Comparison of ENCODE assay signal across 1 fruit fly cellular context in the genomic region with DNA sequence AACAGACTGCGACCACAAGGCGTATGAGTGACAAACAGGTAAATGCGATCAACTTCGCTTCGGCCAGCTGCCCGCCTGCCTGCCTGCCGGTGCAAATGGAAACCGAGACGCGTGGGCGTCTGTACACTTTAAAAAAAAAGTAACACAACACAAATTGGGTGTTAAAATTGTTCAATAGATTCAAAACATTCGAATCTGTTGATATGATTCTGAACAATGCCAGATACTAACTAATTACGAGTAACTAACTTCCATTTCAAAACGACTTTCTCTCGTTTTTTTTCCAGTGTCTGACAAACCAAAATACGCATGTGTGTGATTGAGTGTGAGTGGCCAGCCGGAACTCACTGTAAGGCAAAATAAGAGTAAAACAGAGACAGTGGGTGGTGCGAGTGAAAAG.
TF ChIP-seq lines count a peak whose summit lies in the region.

No protein-coding gene starts in this region.

TF ChIP-seq in whole organism, embryonic, 481 proteins besides CTCF, POLR2A, EP300 and RAD21 (continued from another document and continues in another):
- peak; percentile 61 for TF ChIP-seq CG4404 (GFP tag; IDR thresholded peaks at IDR 0.05; lab: Robert Waterston, UW)
- TF ChIP-seq p53 (GFP tag; optimal IDR thresholded peaks at IDR 0.05; lab: Kevin White, UChicago), result peak; percentile 64
- no peak for TF ChIP-seq cad (GFP tag; optimal IDR thresholded peaks at IDR 0.05; lab: Kevin White, UChicago)
- peak; percentile 95 for TF ChIP-seq CG13624 (GFP tag; optimal IDR thresholded peaks at IDR 0.05; lab: Kevin White, UChicago)
- TF ChIP-seq BEAF-32 (GFP tag; optimal IDR thresholded peaks at IDR 0.05; lab: Kevin White, UChicago), result no peak
- TF ChIP-seq Rfx (GFP tag; IDR thresholded peaks at IDR 0.05; lab: Robert Waterston, UW), result peak; percentile 96
- TF ChIP-seq pros (GFP tag; optimal IDR thresholded peaks at IDR 0.05; lab: Kevin White, UChicago), result no peak
- TF ChIP-seq sens-2 (GFP tag; IDR thresholded peaks at IDR 0.05; lab: Robert Waterston, UW), result peak; percentile 86
- TF ChIP-seq cas (GFP tag; IDR thresholded peaks at IDR 0.05; lab: Robert Waterston, UW), result peak; percentile 64
- peak; percentile 92 for TF ChIP-seq Fer3 (tag; optimal IDR thresholded peaks at IDR 0.05; lab: Kevin White, UChicago)
- peak; percentile 81 for TF ChIP-seq ara (GFP tag; IDR thresholded peaks at IDR 0.05; lab: Robert Waterston, UW)
- no peak for TF ChIP-seq CG9797 (GFP tag; optimal IDR thresholded peaks at IDR 0.05; lab: Kevin White, UChicago)
- peak; percentile 92 for TF ChIP-seq ems (GFP tag; optimal IDR thresholded peaks at IDR 0.05; lab: Kevin White, UChicago)
- no peak for TF ChIP-seq Deaf1 (tag; optimal IDR thresholded peaks at IDR 0.05; lab: Kevin White, UChicago)
- peak; percentile 64 for TF ChIP-seq Sry-δ (GFP tag; optimal IDR thresholded peaks at IDR 0.05; lab: Kevin White, UChicago)
- TF ChIP-seq slbo (GFP tag; IDR thresholded peaks at IDR 0.05; lab: Robert Waterston, UW), result peak; percentile 91
- TF ChIP-seq Neu2 (GFP tag; optimal IDR thresholded peaks at IDR 0.05; lab: Kevin White, UChicago; ENCODE audit: borderline replicate concordance), result peak; percentile 38
- TF ChIP-seq CG11504 (tag; optimal IDR thresholded peaks at IDR 0.05; lab: Kevin White, UChicago), result peak; percentile 93
- peak; percentile 77 for TF ChIP-seq CG12391 (tag; optimal IDR thresholded peaks at IDR 0.05; lab: Kevin White, UChicago)
- TF ChIP-seq CG4730 (GFP tag; IDR thresholded peaks at IDR 0.05; lab: Robert Waterston, UW), result peak; percentile 87
- TF ChIP-seq CG4617 (GFP tag; optimal IDR thresholded peaks at IDR 0.05; lab: Kevin White, UChicago; ENCODE audit: borderline replicate concordance), result peak; percentile 45
- peak; percentile 75 for TF ChIP-seq fu2 (GFP tag; optimal IDR thresholded peaks at IDR 0.05; lab: Kevin White, UChicago)
- peak; percentile 90 for TF ChIP-seq ci (GFP tag; IDR thresholded peaks at IDR 0.05; lab: Robert Waterston, UW)
- no peak for TF ChIP-seq zen2 (GFP tag; IDR thresholded peaks at IDR 0.05; lab: Robert Waterston, UW; ENCODE audit: partially characterized antibody)
- no peak for TF ChIP-seq CG13287 (GFP tag; IDR thresholded peaks at IDR 0.05; lab: Robert Waterston, UW; ENCODE audit: partially characterized antibody)
- no peak for TF ChIP-seq oc (tag; optimal IDR thresholded peaks at IDR 0.05; lab: Kevin White, UChicago)
- peak; percentile 92 for TF ChIP-seq CG11456 (GFP tag; IDR thresholded peaks at IDR 0.05; lab: Robert Waterston, UW)
- peak; percentile 58 for TF ChIP-seq Mes4 (GFP tag; optimal IDR thresholded peaks at IDR 0.05; lab: Kevin White, UChicago)
- no peak for TF ChIP-seq Blimp-1 (GFP tag; optimal IDR thresholded peaks at IDR 0.05; lab: Kevin White, UChicago)
- TF ChIP-seq CG31365 (tag; optimal IDR thresholded peaks at IDR 0.05; lab: Kevin White, UChicago), result peak; percentile 82
- TF ChIP-seq CG16813 (GFP tag; IDR thresholded peaks at IDR 0.05; lab: Robert Waterston, UW; ENCODE audit: partially characterized antibody), result no peak
- peak; percentile 36 for TF ChIP-seq psq (GFP tag; optimal IDR thresholded peaks at IDR 0.05; lab: Kevin White, UChicago)
- peak; percentile 81 for TF ChIP-seq ap (GFP tag; IDR thresholded peaks at IDR 0.05; lab: Robert Waterston, UW)
- TF ChIP-seq Meics (GFP tag; optimal IDR thresholded peaks at IDR 0.05; lab: Kevin White, UChicago), result peak; percentile 92
- TF ChIP-seq Lim3 (GFP tag; IDR thresholded peaks at IDR 0.05; lab: Robert Waterston, UW), result peak; percentile 56; the same call in 1 of the 2 replicates
- peak; percentile 87 for TF ChIP-seq CG9727 (GFP tag; optimal IDR thresholded peaks at IDR 0.05; lab: Kevin White, UChicago)
- TF ChIP-seq CG2875 (GFP tag; optimal IDR thresholded peaks at IDR 0.05; lab: Kevin White, UChicago), result peak; percentile 48
- TF ChIP-seq salm (tag; optimal IDR thresholded peaks at IDR 0.05; lab: Kevin White, UChicago), result peak; percentile 25
- TF ChIP-seq CG8281 (tag; optimal IDR thresholded peaks at IDR 0.05; lab: Kevin White, UChicago), result peak; percentile 71
- TF ChIP-seq Trl (optimal IDR thresholded peaks at IDR 0.05; lab: Kevin White, UChicago), result no peak
- TF ChIP-seq Trl (GFP tag; optimal IDR thresholded peaks at IDR 0.05; lab: Kevin White, UChicago), result peak; percentile 82
- peak; percentile 77; the same call in 2 of the 3 replicates for TF ChIP-seq CG7357 (GFP tag; IDR thresholded peaks at IDR 0.05; lab: Robert Waterston, UW)
- TF ChIP-seq CG18764 (GFP tag; optimal IDR thresholded peaks at IDR 0.05; lab: Kevin White, UChicago), result peak; percentile 80
- TF ChIP-seq sc (optimal IDR thresholded peaks at IDR 0.05; lab: Kevin White, UChicago), result no peak
- TF ChIP-seq sc (GFP tag; optimal IDR thresholded peaks at IDR 0.05; lab: Kevin White, UChicago), result no peak
- peak; percentile 79 for TF ChIP-seq MBD-R2 (GFP tag; IDR thresholded peaks at IDR 0.05; lab: Robert Waterston, UW)
- TF ChIP-seq bbx (GFP tag; IDR thresholded peaks at IDR 0.05; lab: Robert Waterston, UW; ENCODE audit: partially characterized antibody), result no peak
- no peak for TF ChIP-seq YL-1 (GFP tag; optimal IDR thresholded peaks at IDR 0.05; lab: Kevin White, UChicago)
- TF ChIP-seq tna (GFP tag; IDR thresholded peaks at IDR 0.05; lab: Robert Waterston, UW; ENCODE audit: partially characterized antibody), result no peak
- peak; percentile 34 for TF ChIP-seq CG18011 (GFP tag; optimal IDR thresholded peaks at IDR 0.05; lab: Kevin White, UChicago)
- TF ChIP-seq CG10543 (GFP tag; optimal IDR thresholded peaks at IDR 0.05; lab: Kevin White, UChicago), result peak; percentile 79
- peak; percentile 94 for TF ChIP-seq CG32532 (GFP tag; IDR thresholded peaks at IDR 0.05; lab: Robert Waterston, UW)
- peak; percentile 70 for TF ChIP-seq Hr3 (GFP tag; optimal IDR thresholded peaks at IDR 0.05; lab: Kevin White, UChicago)
- TF ChIP-seq ham (GFP tag; IDR thresholded peaks at IDR 0.05; lab: Robert Waterston, UW), result no peak
- TF ChIP-seq CG4707 (GFP tag; optimal IDR thresholded peaks at IDR 0.05; lab: Kevin White, UChicago), result peak; percentile 0
- TF ChIP-seq CG3847 (GFP tag; IDR thresholded peaks at IDR 0.05; lab: Robert Waterston, UW), result peak; percentile 82
- TF ChIP-seq Dfd (GFP tag; optimal IDR thresholded peaks at IDR 0.05; lab: Kevin White, UChicago), result no peak
- TF ChIP-seq da (GFP tag; optimal IDR thresholded peaks at IDR 0.05; lab: Kevin White, UChicago), result peak; percentile 63
- TF ChIP-seq CG7271 (tag; optimal IDR thresholded peaks at IDR 0.05; lab: Kevin White, UChicago), result peak; percentile 12
- TF ChIP-seq vnd (GFP tag; IDR thresholded peaks at IDR 0.05; lab: Robert Waterston, UW; ENCODE audit: partially characterized antibody), result no peak
- TF ChIP-seq CG1647 (GFP tag; optimal IDR thresholded peaks at IDR 0.05; lab: Kevin White, UChicago), result peak; percentile 88
- peak; percentile 40 for TF ChIP-seq TFAM (GFP tag; optimal IDR thresholded peaks at IDR 0.05; lab: Kevin White, UChicago)
- peak; percentile 93 for TF ChIP-seq CG2678 (tag; optimal IDR thresholded peaks at IDR 0.05; lab: Kevin White, UChicago)
- peak; percentile 78 for TF ChIP-seq CG15011 (GFP tag; optimal IDR thresholded peaks at IDR 0.05; lab: Kevin White, UChicago)
- peak; percentile 70 for TF ChIP-seq CG5245 (GFP tag; optimal IDR thresholded peaks at IDR 0.05; lab: Kevin White, UChicago)
- TF ChIP-seq CG3995 (GFP tag; optimal IDR thresholded peaks at IDR 0.05; lab: Kevin White, UChicago), result peak; percentile 71
- TF ChIP-seq sna (GFP tag; IDR thresholded peaks at IDR 0.05; lab: Robert Waterston, UW; ENCODE audit: partially characterized antibody), result no peak
- TF ChIP-seq CG6765 (GFP tag; optimal IDR thresholded peaks at IDR 0.05; lab: Kevin White, UChicago), result peak; percentile 67
- TF ChIP-seq HHEX (GFP tag; optimal IDR thresholded peaks at IDR 0.05; lab: Kevin White, UChicago), result peak; percentile 92
- TF ChIP-seq trh (GFP tag; optimal IDR thresholded peaks at IDR 0.05; lab: Kevin White, UChicago), result peak; percentile 45
- TF ChIP-seq Hr39 (optimal IDR thresholded peaks at IDR 0.05; lab: Kevin White, UChicago), result no peak
- peak; percentile 58 for TF ChIP-seq CG8388 (GFP tag; optimal IDR thresholded peaks at IDR 0.05; lab: Kevin White, UChicago)
- peak; percentile 73 for TF ChIP-seq CG7556 (GFP tag; optimal IDR thresholded peaks at IDR 0.05; lab: Kevin White, UChicago)
- peak; percentile 57; the same call in 1 of the 2 replicates for TF ChIP-seq sim (GFP tag; IDR thresholded peaks at IDR 0.05; lab: Robert Waterston, UW)
- TF ChIP-seq CG1024 (GFP tag; IDR thresholded peaks at IDR 0.05; lab: Robert Waterston, UW), result peak; percentile 67
- TF ChIP-seq HLH4C (GFP tag; IDR thresholded peaks at IDR 0.05; lab: Robert Waterston, UW; ENCODE audit: partially characterized antibody), result no peak
- peak; percentile 90 for TF ChIP-seq Camta (GFP tag; optimal IDR thresholded peaks at IDR 0.05; lab: Kevin White, UChicago)
- TF ChIP-seq CG12744 (GFP tag; optimal IDR thresholded peaks at IDR 0.05; lab: Kevin White, UChicago), result peak; percentile 54
- TF ChIP-seq chif (GFP tag; optimal IDR thresholded peaks at IDR 0.05; lab: Kevin White, UChicago), result peak; percentile 70 to 76
- peak; percentile 77 for TF ChIP-seq CG10979 (tag; optimal IDR thresholded peaks at IDR 0.05; lab: Kevin White, UChicago)
- TF ChIP-seq emc (GFP tag; optimal IDR thresholded peaks at IDR 0.05; lab: Kevin White, UChicago), result peak; percentile 76
- TF ChIP-seq sd (tag; optimal IDR thresholded peaks at IDR 0.05; lab: Kevin White, UChicago), result no peak
- peak; percentile 75; the same call in 2 of the 3 replicates for TF ChIP-seq z (GFP tag; IDR thresholded peaks at IDR 0.05; lab: Robert Waterston, UW)
- peak; percentile 70; the same call in 1 of the 2 replicates for TF ChIP-seq chm (GFP tag; IDR thresholded peaks at IDR 0.05; lab: Robert Waterston, UW)
- TF ChIP-seq CG16863 (GFP tag; optimal IDR thresholded peaks at IDR 0.05; lab: Kevin White, UChicago), result peak; percentile 77
- peak; percentile 82 for TF ChIP-seq Nf-YA (GFP tag; IDR thresholded peaks at IDR 0.05; lab: Robert Waterston, UW)
- no peak for TF ChIP-seq D (optimal IDR thresholded peaks at IDR 0.05; lab: Kevin White, UChicago)
- TF ChIP-seq D (GFP tag; optimal IDR thresholded peaks at IDR 0.05; lab: Kevin White, UChicago), result peak; percentile 68
- peak; percentile 70 for TF ChIP-seq D19B (GFP tag; optimal IDR thresholded peaks at IDR 0.05; lab: Kevin White, UChicago)
- TF ChIP-seq CG14710 (tag; optimal IDR thresholded peaks at IDR 0.05; lab: Kevin White, UChicago), result peak; percentile 56
- peak; percentile 50 for TF ChIP-seq CG9437 (GFP tag; optimal IDR thresholded peaks at IDR 0.05; lab: Kevin White, UChicago)
- peak in 1 of 2 experiments; percentile 5 for TF ChIP-seq crp (GFP tag; optimal IDR thresholded peaks at IDR 0.05; lab: Kevin White, UChicago)
- TF ChIP-seq row (GFP tag; IDR thresholded peaks at IDR 0.05; lab: Robert Waterston, UW), result peak; percentile 86
- peak; percentile 68 for TF ChIP-seq Bteb2 (GFP tag; optimal IDR thresholded peaks at IDR 0.05; lab: Kevin White, UChicago)
- no peak for TF ChIP-seq tll (GFP tag; optimal IDR thresholded peaks at IDR 0.05; lab: Kevin White, UChicago)
- TF ChIP-seq CG5953 (GFP tag; IDR thresholded peaks at IDR 0.05; lab: Robert Waterston, UW), result peak; percentile 84
- TF ChIP-seq CG12769 (tag; optimal IDR thresholded peaks at IDR 0.05; lab: Kevin White, UChicago), result peak; percentile 85
- peak; percentile 95 for TF ChIP-seq lab (GFP tag; optimal IDR thresholded peaks at IDR 0.05; lab: Kevin White, UChicago)
- TF ChIP-seq Hmr (GFP tag; optimal IDR thresholded peaks at IDR 0.05; lab: Kevin White, UChicago), result peak; percentile 81
- peak; percentile 94 for TF ChIP-seq sob (GFP tag; IDR thresholded peaks at IDR 0.05; lab: Robert Waterston, UW)
- TF ChIP-seq btn (GFP tag; optimal IDR thresholded peaks at IDR 0.05; lab: Kevin White, UChicago), result peak; percentile 90
- peak; percentile 93 for TF ChIP-seq CG7839 (tag; optimal IDR thresholded peaks at IDR 0.05; lab: Kevin White, UChicago)
- TF ChIP-seq CG15073 (GFP tag; optimal IDR thresholded peaks at IDR 0.05; lab: Kevin White, UChicago), result no peak
- TF ChIP-seq Hmx (GFP tag; optimal IDR thresholded peaks at IDR 0.05; lab: Kevin White, UChicago), result peak; percentile 60
- TF ChIP-seq CG31224 (GFP tag; IDR thresholded peaks at IDR 0.05; lab: Robert Waterston, UW), result peak; percentile 76
- peak; percentile 44 for TF ChIP-seq CG6654 (GFP tag; optimal IDR thresholded peaks at IDR 0.05; lab: Kevin White, UChicago)
- TF ChIP-seq CG12155 (GFP tag; optimal IDR thresholded peaks at IDR 0.05; lab: Kevin White, UChicago), result peak; percentile 74
- TF ChIP-seq Opbp (GFP tag; IDR thresholded peaks at IDR 0.05; lab: Robert Waterston, UW; ENCODE audit: partially characterized antibody), result no peak
- peak; percentile 68 for TF ChIP-seq CG12659 (GFP tag; optimal IDR thresholded peaks at IDR 0.05; lab: Kevin White, UChicago)
- peak; percentile 89 for TF ChIP-seq CG14441 (GFP tag; IDR thresholded peaks at IDR 0.05; lab: Robert Waterston, UW)
- peak; percentile 49 for TF ChIP-seq ewg (GFP tag; optimal IDR thresholded peaks at IDR 0.05; lab: Kevin White, UChicago)
- peak; percentile 88 for TF ChIP-seq Taf1 (GFP tag; IDR thresholded peaks at IDR 0.05; lab: Robert Waterston, UW)
- TF ChIP-seq dmrt99B (tag; optimal IDR thresholded peaks at IDR 0.05; lab: Kevin White, UChicago), result peak; percentile 95
- TF ChIP-seq insv (GFP tag; optimal IDR thresholded peaks at IDR 0.05; lab: Kevin White, UChicago), result no peak
- peak; percentile 60 for TF ChIP-seq CG8359 (GFP tag; optimal IDR thresholded peaks at IDR 0.05; lab: Kevin White, UChicago; ENCODE audit: borderline replicate concordance)
- TF ChIP-seq Awh (GFP tag; IDR thresholded peaks at IDR 0.05; lab: Robert Waterston, UW), result peak; percentile 90
- TF ChIP-seq disco-r (GFP tag; optimal IDR thresholded peaks at IDR 0.05; lab: Kevin White, UChicago), result no peak
- TF ChIP-seq CG10366 (GFP tag; IDR thresholded peaks at IDR 0.05; lab: Robert Waterston, UW), result peak; percentile 85; the same call in 1 of the 2 replicates
- TF ChIP-seq ash1 (GFP tag; optimal IDR thresholded peaks at IDR 0.05; lab: Kevin White, UChicago), result peak; percentile 65
- TF ChIP-seq hbn (GFP tag; IDR thresholded peaks at IDR 0.05; lab: Robert Waterston, UW; ENCODE audit: partially characterized antibody), result no peak
- TF ChIP-seq wdn (GFP tag; IDR thresholded peaks at IDR 0.05; lab: Robert Waterston, UW), result peak; percentile 69; the same call in 1 of the 2 replicates
- peak; percentile 56 for TF ChIP-seq Hsf (GFP tag; optimal IDR thresholded peaks at IDR 0.05; lab: Kevin White, UChicago)
- TF ChIP-seq CG14965 (GFP tag; optimal IDR thresholded peaks at IDR 0.05; lab: Kevin White, UChicago; ENCODE audit: borderline replicate concordance), result peak; percentile 67
- peak; percentile 76; the same call in 2 of the 3 replicates for TF ChIP-seq C15 (GFP tag; IDR thresholded peaks at IDR 0.05; lab: Robert Waterston, UW)
